Fruit fly (Drosophila melanogaster): ENCODE data around the gene CG15564.
A peak's percentile ranks its signal among the peaks of the same experiment; 100 is the strongest.

Gene CG15564

dm6 chr3R:31243079-31243668, 8.0 kb upstream of the CG15564 start:
- no peak for TF ChIP-seq CG17801 (GFP tag; optimal IDR thresholded peaks at IDR 0.05; ENCODE audit: partially characterized antibody)

- TF ChIP-seq CG17801 (GFP tag; optimal IDR thresholded peaks at IDR 0.05; ENCODE audit: partially characterized antibody) = no peak
Measured at dm6 chr3R:31241109-31241508, 5.9 kb upstream of the CG15564 start.

- no peak for TF ChIP-seq CG17801 (GFP tag; optimal IDR thresholded peaks at IDR 0.05; ENCODE audit: partially characterized antibody)
Measured at dm6 chr3R:31240023-31240422, 4.9 kb upstream of the CG15564 start.

dm6 chr3R:31232236-31232635, 2.9 kb downstream of the CG15564 start, which contains the start of gene CG15563:
Gene CG15563 (minus strand): TSS chr3R:31232336.
- no peak for TF ChIP-seq CG17801 (GFP tag; optimal IDR thresholded peaks at IDR 0.05; ENCODE audit: partially characterized antibody)

dm6 chr3R:31231134-31231533, 4.0 kb downstream of the CG15564 start:
- TF ChIP-seq CG17801 (GFP tag; optimal IDR thresholded peaks at IDR 0.05; ENCODE audit: partially characterized antibody) = no peak

- no peak for TF ChIP-seq CG17801 (GFP tag; optimal IDR thresholded peaks at IDR 0.05; ENCODE audit: partially characterized antibody)
Measured at dm6 chr3R:31225043-31225681, 10.0 kb downstream of the CG15564 start.

dm6 chr3R:31223971-31224860, 10.9 kb downstream of the CG15564 start:
- no peak for TF ChIP-seq CG17801 (GFP tag; optimal IDR thresholded peaks at IDR 0.05; ENCODE audit: partially characterized antibody)

dm6 chr3R:31222890-31223569, 12.1 kb downstream of the CG15564 start:
- no peak for TF ChIP-seq CG17801 (GFP tag; optimal IDR thresholded peaks at IDR 0.05; ENCODE audit: partially characterized antibody)

dm6 chr3R:31222125-31222889, 12.9 kb downstream of the CG15564 start:
- no peak for TF ChIP-seq CG17801 (GFP tag; optimal IDR thresholded peaks at IDR 0.05; ENCODE audit: partially characterized antibody)

dm6 chr3R:31221337-31222047, 13.7 kb downstream of the CG15564 start:
- TF ChIP-seq CG17801 (GFP tag; optimal IDR thresholded peaks at IDR 0.05; ENCODE audit: partially characterized antibody) = peak; percentile 22

- TF ChIP-seq CG17801 (GFP tag; optimal IDR thresholded peaks at IDR 0.05; ENCODE audit: partially characterized antibody) = peak; percentile 33
Measured at dm6 chr3R:31220456-31221336, 14.5 kb downstream of the CG15564 start, which contains the start of gene CG12054. Gene CG12054 (plus strand): TSS chr3R:31220702.

- TF ChIP-seq CG17801 (GFP tag; optimal IDR thresholded peaks at IDR 0.05; ENCODE audit: partially characterized antibody) = peak; percentile 46
Measured at dm6 chr3R:31218997-31219992, 15.9 kb downstream of the CG15564 start, which contains the start of gene ATPsynC. Gene ATPsynC (minus strand): TSS chr3R:31219630.
